Fruit fly (Drosophila melanogaster) Kc167 (cell line): ENCODE results near the gene CG6749.

ENCODE experiments used
- Myc ChIP-seq: fragments of >200 bp; optimal IDR thresholded peaks from 2 replicates; lab custom pipeline; 2017; ENCODE audit warnings: missing external identifiers
- Sin3A ChIP-seq: fragments of >200 bp; optimal IDR thresholded peaks from 2 replicates; lab custom pipeline; 2018; ENCODE audit warnings: missing external identifiers
- h ChIP-seq: fragments of >200 bp; optimal IDR thresholded peaks from 3 replicates; lab custom pipeline; 2018; ENCODE audit warnings: missing external identifiers
- insv ChIP-seq: fragments of >200 bp; optimal IDR thresholded peaks from 3 replicates; lab custom pipeline; 2018; ENCODE audit warnings: missing external identifiers
- psq ChIP-seq: fragments of >200 bp; optimal IDR thresholded peaks from 2 replicates; lab custom pipeline; 2017; ENCODE audit warnings: missing external identifiers
- ttk ChIP-seq: sonication (Bioruptor generic); optimal IDR thresholded peaks from 2 replicates; lab custom pipeline; 2017; ENCODE audit warnings: missing external identifiers

Gene CG6749

dm6 chr3L:9689809-9690208 lies 43.8 kb downstream of the CG6749 start:
- TF ChIP-seq ttk (lab: Kevin White, UChicago) (no peak), h (lab: Kevin White, UChicago) (no peak), Myc (lab: Kevin White, UChicago) (no peak), insv (lab: Kevin White, UChicago) (no peak), psq (lab: Kevin White, UChicago) (no peak), Sin3A (lab: Kevin White, UChicago) (no peak)

- TF ChIP-seq ttk (lab: Kevin White, UChicago) (no peak), psq (lab: Kevin White, UChicago) (no peak), h (lab: Kevin White, UChicago) (no peak), Sin3A (lab: Kevin White, UChicago) (no peak), insv (lab: Kevin White, UChicago) (no peak), Myc (lab: Kevin White, UChicago) (no peak)
These were observed 44.9 kb downstream of the CG6749 start for dm6 chr3L:9688674-9689073.

- TF ChIP-seq ttk (lab: Kevin White, UChicago) (no peak), insv (lab: Kevin White, UChicago) (no peak), Myc (lab: Kevin White, UChicago) (no peak), psq (lab: Kevin White, UChicago) (no peak), Sin3A (lab: Kevin White, UChicago) (no peak), h (lab: Kevin White, UChicago) (no peak)
These were observed 46.1 kb downstream of the CG6749 start for dm6 chr3L:9687536-9687935.

- TF ChIP-seq psq (lab: Kevin White, UChicago) (no peak), Sin3A (lab: Kevin White, UChicago) (no peak), h (lab: Kevin White, UChicago) (no peak), insv (lab: Kevin White, UChicago) (no peak), Myc (lab: Kevin White, UChicago) (no peak), ttk (lab: Kevin White, UChicago) (no peak)
These were observed 48.7 kb downstream of the CG6749 start, which contains the start of gene CG16719 for dm6 chr3L:9684871-9685270. Gene CG16719, plus strand, starts transcription at chr3L:9685171.
